Fruit fly (Drosophila melanogaster) whole organism, embryonic: Measurements from ENCODE around the gene CG15543.

Experiments used
- Abd-B ChIP-seq: fragments of 200-800 bp; sonication (Bioruptor generic); optimal IDR thresholded peaks from 2 replicates; lab custom pipeline; 2018; ENCODE audit warnings: missing biosample characterization, mild to moderate bottlenecking, missing genetic modification characterization, moderate library complexity
- C15 ChIP-seq: fragments of 200-800 bp; sonication (Bioruptor generic); IDR thresholded peaks from 3 replicates; pipeline ENCODE4 v1.3.6; 2022; ENCODE audit warnings: missing biosample characterization, missing genetic modification characterization
- CG10267 ChIP-seq: fragments of 200-800 bp; sonication (Bioruptor generic); optimal IDR thresholded peaks from 2 replicates; lab custom pipeline; 2018; ENCODE audit warnings: missing biosample characterization, mild to moderate bottlenecking, missing genetic modification characterization, moderate library complexity
- CG11247 ChIP-seq: fragments of 200-800 bp; sonication (Bioruptor generic); IDR thresholded peaks from 2 replicates; pipeline ENCODE4 v1.3.6; 2022; ENCODE audit warnings: missing biosample characterization, missing genetic modification characterization
- CG11504 ChIP-seq: fragments of 200-800 bp; sonication (Bioruptor generic); optimal IDR thresholded peaks from 3 replicates; lab custom pipeline; 2019; ENCODE audit warnings: missing biosample characterization, mild to moderate bottlenecking, missing genetic modification characterization, moderate library complexity
- CG12391 ChIP-seq: fragments of 200-800 bp; sonication (Bioruptor generic); optimal IDR thresholded peaks from 3 replicates; lab custom pipeline; 2018; ENCODE audit warnings: missing biosample characterization, mild to moderate bottlenecking, missing genetic modification characterization, moderate library complexity
- CG14667 ChIP-seq: fragments of 200-800 bp; sonication (Bioruptor generic); IDR thresholded peaks from 2 replicates; pipeline ENCODE4 v1.3.6; 2022; ENCODE audit warnings: missing biosample characterization, missing genetic modification characterization
- CG14860 ChIP-seq: fragments of 200-800 bp; sonication (Bioruptor generic); IDR thresholded peaks from 3 replicates; pipeline ENCODE4 v1.3.6; 2022; ENCODE audit warnings: missing biosample characterization, missing genetic modification characterization; ENCODE audit not compliant: partially characterized antibody
- CG1832 ChIP-seq: fragments of 200-800 bp; sonication (Bioruptor generic); optimal IDR thresholded peaks from 2 replicates; lab custom pipeline; 2017; ENCODE audit warnings: missing biosample characterization, mild to moderate bottlenecking, missing genetic modification characterization, inconsistent platforms
- CG2116 ChIP-seq: fragments of 200-800 bp; sonication (Bioruptor generic); optimal IDR thresholded peaks from 3 replicates; lab custom pipeline; 2018; ENCODE audit warnings: missing biosample characterization, mild to moderate bottlenecking, missing genetic modification characterization
- CG2120 ChIP-seq: fragments of 200-800 bp; sonication (Bioruptor generic); optimal IDR thresholded peaks from 3 replicates; lab custom pipeline; 2016; ENCODE audit warnings: missing biosample characterization, missing genetic modification characterization
- CG31365 ChIP-seq: fragments of 200-800 bp; sonication (Bioruptor generic); optimal IDR thresholded peaks from 2 replicates; lab custom pipeline; 2018; ENCODE audit warnings: missing biosample characterization, mild to moderate bottlenecking, missing genetic modification characterization
- CG42726 ChIP-seq: fragments of 200-800 bp; sonication (Bioruptor generic); IDR thresholded peaks from 2 replicates; pipeline ENCODE4 v1.3.6; 2022; ENCODE audit warnings: missing biosample characterization, missing genetic modification characterization; ENCODE audit not compliant: partially characterized antibody
- CG8089 ChIP-seq: fragments of 200-800 bp; sonication (Bioruptor generic); optimal IDR thresholded peaks from 3 replicates; lab custom pipeline; 2016; ENCODE audit warnings: missing biosample characterization, missing genetic modification characterization
- CG8765 ChIP-seq: fragments of 200-800 bp; sonication (Bioruptor generic); IDR thresholded peaks from 2 replicates; pipeline ENCODE4 v1.3.6; 2022; ENCODE audit warnings: missing biosample characterization, missing genetic modification characterization
- CG9437 ChIP-seq: fragments of 200-800 bp; sonication (Bioruptor generic); optimal IDR thresholded peaks from 2 replicates; lab custom pipeline; 2018; ENCODE audit warnings: missing biosample characterization, mild to moderate bottlenecking, missing genetic modification characterization
- CrebB ChIP-seq: fragments of 200-800 bp; sonication (Bioruptor generic); optimal IDR thresholded peaks from 3 replicates; lab custom pipeline; 2018; ENCODE audit warnings: missing biosample characterization, mild to moderate bottlenecking, missing genetic modification characterization
- D ChIP-seq, 2 experiments: fragments of 200-800 bp in 1 of 2; fragments of >200 bp in 1 of 2; sonication (Bioruptor generic) in 1 of 2; optimal IDR thresholded peaks; 2 replicates in 1 of 2; 3 replicates in 1 of 2; lab custom pipeline; 2017; ENCODE audit warnings: mild to moderate bottlenecking in 1 of 2, missing biosample characterization in 1 of 2, missing genetic modification characterization in 1 of 2, missing genetic modification reagents in 1 of 2
- Dad ChIP-seq: fragments of 200-800 bp; sonication (Bioruptor generic); optimal IDR thresholded peaks from 3 replicates; lab custom pipeline; 2016; ENCODE audit warnings: missing biosample characterization, missing genetic modification characterization
- Dll ChIP-seq: fragments of 200-800 bp; sonication (Bioruptor generic); IDR thresholded peaks from 4 replicates; pipeline ENCODE4 v1.3.6; 2022; ENCODE audit warnings: missing biosample characterization, missing genetic modification characterization; ENCODE audit not compliant: partially characterized antibody
- Fer1 ChIP-seq: fragments of 200-800 bp; sonication (Bioruptor generic); optimal IDR thresholded peaks from 2 replicates; lab custom pipeline; 2017; ENCODE audit warnings: missing biosample characterization, mild to moderate bottlenecking, missing genetic modification characterization
- Kr ChIP-seq: fragments of 200-800 bp; sonication (Bioruptor generic); optimal IDR thresholded peaks from 2 replicates; lab custom pipeline; 2017; ENCODE audit warnings: missing biosample characterization, mild to moderate bottlenecking, missing genetic modification characterization
- Lhr ChIP-seq: fragments of 200-800 bp; sonication (Bioruptor generic); optimal IDR thresholded peaks from 3 replicates; lab custom pipeline; 2017; ENCODE audit warnings: mild to moderate bottlenecking, missing biosample characterization, missing genetic modification reagents, missing genetic modification characterization
- Lpt ChIP-seq: fragments of >200 bp; optimal IDR thresholded peaks from 2 replicates; lab custom pipeline; 2018; ENCODE audit warnings: missing biosample characterization, missing genetic modification characterization
- Myb ChIP-seq: fragments of 200-800 bp; sonication (Bioruptor generic); optimal IDR thresholded peaks from 2 replicates; lab custom pipeline; 2016; ENCODE audit warnings: missing biosample characterization, missing genetic modification characterization
- Nf-YA ChIP-seq: fragments of 200-800 bp; sonication (Bioruptor generic); IDR thresholded peaks from 2 replicates; pipeline ENCODE4 v1.3.6; 2022; ENCODE audit warnings: missing biosample characterization, missing genetic modification characterization
- Optix ChIP-seq: fragments of 200-800 bp; sonication (Bioruptor generic); IDR thresholded peaks from 3 replicates; pipeline ENCODE4 v1.3.6; 2022; ENCODE audit warnings: missing biosample characterization, missing genetic modification characterization
- Side ChIP-seq: fragments of 200-800 bp; sonication (Bioruptor generic); optimal IDR thresholded peaks from 2 replicates; lab custom pipeline; 2016; ENCODE audit warnings: missing biosample characterization, missing genetic modification characterization
- Six4 ChIP-seq: fragments of 200-800 bp; sonication (Bioruptor generic); optimal IDR thresholded peaks from 2 replicates; lab custom pipeline; 2016; ENCODE audit warnings: missing biosample characterization, missing genetic modification characterization
- Tbp ChIP-seq: fragments of >200 bp; optimal IDR thresholded peaks from 2 replicates; lab custom pipeline; 2018; ENCODE audit warnings: missing biosample characterization, missing genetic modification characterization
- YL-1 ChIP-seq: fragments of 200-800 bp; sonication (Bioruptor generic); optimal IDR thresholded peaks from 3 replicates; lab custom pipeline; 2017; ENCODE audit warnings: missing biosample characterization, mild to moderate bottlenecking, missing genetic modification characterization
- aop ChIP-seq: fragments of 200-800 bp; sonication (Bioruptor generic); IDR thresholded peaks from 2 replicates; pipeline ENCODE4 v1.3.6; 2022; ENCODE audit warnings: missing biosample characterization, missing genetic modification characterization
- croc ChIP-seq: fragments of 200-800 bp; sonication (Bioruptor generic); conservative IDR thresholded peaks from 3 replicates; pipeline ENCODE4 v1.3.6; 2022; ENCODE audit warnings: missing biosample characterization, missing genetic modification characterization
- danr ChIP-seq: fragments of 200-800 bp; sonication (Bioruptor generic); IDR thresholded peaks from 2 replicates; pipeline ENCODE4 v1.3.6; 2022; ENCODE audit warnings: missing biosample characterization, missing genetic modification characterization
- gem ChIP-seq: fragments of 200-800 bp; sonication (Bioruptor generic); optimal IDR thresholded peaks from 2 replicates; lab custom pipeline; 2019; ENCODE audit warnings: missing biosample characterization, mild to moderate bottlenecking, missing genetic modification characterization, moderate library complexity
- her ChIP-seq: fragments of 200-800 bp; sonication (Bioruptor generic); optimal IDR thresholded peaks from 2 replicates; lab custom pipeline; 2016; ENCODE audit warnings: missing biosample characterization, missing genetic modification characterization
- inv ChIP-seq: fragments of 200-800 bp; sonication (Bioruptor generic); IDR thresholded peaks from 2 replicates; pipeline ENCODE4 v1.3.6; 2022; ENCODE audit warnings: missing biosample characterization, missing genetic modification characterization; ENCODE audit not compliant: partially characterized antibody
- nerfin-2 ChIP-seq: fragments of 200-800 bp; sonication (Bioruptor generic); IDR thresholded peaks from 2 replicates; pipeline ENCODE4 v1.3.6; 2022; ENCODE audit warnings: missing biosample characterization, missing genetic modification characterization; ENCODE audit not compliant: partially characterized antibody
- nom ChIP-seq: fragments of 200-800 bp; sonication (Bioruptor generic); optimal IDR thresholded peaks from 2 replicates; lab custom pipeline; 2017; ENCODE audit warnings: missing biosample characterization, missing genetic modification characterization, mild to moderate bottlenecking, moderate library complexity, missing genetic modification reagents
- otp ChIP-seq: fragments of 200-800 bp; sonication (Bioruptor generic); IDR thresholded peaks from 3 replicates; pipeline ENCODE4, ENCODE4 v1.3.6; 2022; ENCODE audit warnings: missing biosample characterization, missing genetic modification characterization
- pb ChIP-seq: fragments of 200-800 bp; sonication (Bioruptor generic); optimal IDR thresholded peaks from 3 replicates; lab custom pipeline; 2016; ENCODE audit warnings: missing biosample characterization, missing genetic modification characterization
- phol ChIP-seq: fragments of 200-800 bp; sonication (Bioruptor generic); optimal IDR thresholded peaks from 3 replicates; lab custom pipeline; 2018; ENCODE audit warnings: missing biosample characterization, mild to moderate bottlenecking, missing genetic modification characterization, moderate library complexity
- pros ChIP-seq: fragments of 200-800 bp; sonication (Bioruptor generic); optimal IDR thresholded peaks from 3 replicates; lab custom pipeline; 2019; ENCODE audit warnings: missing biosample characterization, mild to moderate bottlenecking, missing genetic modification characterization, moderate library complexity
- sd ChIP-seq: fragments of 200-800 bp; sonication (Bioruptor generic); optimal IDR thresholded peaks from 3 replicates; lab custom pipeline; 2018; ENCODE audit warnings: missing biosample characterization, mild to moderate bottlenecking, missing genetic modification characterization, moderate library complexity
- sisA ChIP-seq: fragments of 200-800 bp; sonication (Bioruptor generic); IDR thresholded peaks from 2 replicates; pipeline ENCODE4 v1.3.6; 2022; ENCODE audit warnings: missing biosample characterization, missing genetic modification characterization
- stc ChIP-seq: fragments of 200-800 bp; sonication (Bioruptor generic); IDR thresholded peaks from 2 replicates; pipeline ENCODE4 v1.3.6; 2022; ENCODE audit warnings: missing biosample characterization, missing genetic modification characterization
- tin ChIP-seq: fragments of 200-800 bp; sonication (Bioruptor generic); optimal IDR thresholded peaks from 3 replicates; lab custom pipeline; 2016; ENCODE audit warnings: missing biosample characterization, missing genetic modification characterization
- tll ChIP-seq, 2 experiments: fragments of 200-800 bp in 1 of 2; fragments of >200 bp in 1 of 2; sonication (Bioruptor generic) in 1 of 2; optimal IDR thresholded peaks; 2 replicates each; lab custom pipeline; 2017 to 2019; ENCODE audit warnings: missing biosample characterization in 2 of 2, missing genetic modification characterization in 2 of 2, mild to moderate bottlenecking in 1 of 2, moderate library complexity in 1 of 2
- vfl ChIP-seq: fragments of 200-800 bp; sonication (Bioruptor generic); optimal IDR thresholded peaks from 2 replicates; lab custom pipeline; 2016; ENCODE audit warnings: missing biosample characterization, missing genetic modification characterization
- zf30C ChIP-seq: fragments of 200-800 bp; sonication (Bioruptor generic); optimal IDR thresholded peaks from 3 replicates; lab custom pipeline; 2018; ENCODE audit warnings: missing biosample characterization, mild to moderate bottlenecking, missing genetic modification characterization

The CG15543 gene

dm6 chr3R:30718442-30718841 lies 24.2 kb upstream of the CG15543 start (continued):
- no peak for TF ChIP-seq CG11247
- TF ChIP-seq CrebB (tag; lab: Kevin White, UChicago) = no peak
- no peak for TF ChIP-seq CG8089 (GFP tag; lab: Kevin White, UChicago)
- no peak for TF ChIP-seq inv (GFP tag; lab: Robert Waterston, UW)
- TF ChIP-seq Abd-B (GFP tag; lab: Kevin White, UChicago) = no peak
- no peak for TF ChIP-seq pb (GFP tag; lab: Kevin White, UChicago)
- TF ChIP-seq Myb (GFP tag; lab: Kevin White, UChicago) = no peak
- no peak for TF ChIP-seq YL-1 (GFP tag; lab: Kevin White, UChicago)
- TF ChIP-seq CG8765 = no peak
- TF ChIP-seq zf30C (GFP tag; lab: Kevin White, UChicago) = no peak
- TF ChIP-seq CG14860 (GFP tag; lab: Robert Waterston, UW) = no peak
- TF ChIP-seq Nf-YA (GFP tag; lab: Robert Waterston, UW) = no peak
- TF ChIP-seq Tbp = no peak
- no peak for TF ChIP-seq Fer1 (GFP tag; lab: Kevin White, UChicago)
- no peak for TF ChIP-seq D (optimal IDR thresholded peaks at IDR 0.05; lab: Kevin White, UChicago)
- no peak for TF ChIP-seq D (GFP tag; optimal IDR thresholded peaks at IDR 0.05; lab: Kevin White, UChicago)
- TF ChIP-seq CG10267 (tag; lab: Kevin White, UChicago) = no peak
- no peak for TF ChIP-seq Dll (GFP tag; lab: Robert Waterston, UW)
- peak; percentile 17 for TF ChIP-seq phol
- no peak for TF ChIP-seq croc (GFP tag; lab: Robert Waterston, UW)
- no peak for TF ChIP-seq CG42726 (GFP tag; lab: Robert Waterston, UW)
- TF ChIP-seq aop (GFP tag; lab: Robert Waterston, UW) = no peak
- no peak for TF ChIP-seq pros (GFP tag; lab: Kevin White, UChicago)
- TF ChIP-seq CG14667 = peak; percentile 37; the same call in 1 of the 2 replicates
- no peak for TF ChIP-seq nerfin-2 (GFP tag; lab: Robert Waterston, UW)
- no peak for TF ChIP-seq Lhr
- no peak for TF ChIP-seq CG1832
- TF ChIP-seq vfl (GFP tag; lab: Kevin White, UChicago) = no peak
- no peak for TF ChIP-seq tin (GFP tag; lab: Kevin White, UChicago)
- TF ChIP-seq sd (tag; lab: Kevin White, UChicago) = no peak
- no peak for TF ChIP-seq CG9437 (GFP tag; lab: Kevin White, UChicago)
- TF ChIP-seq Lpt (GFP tag; lab: Kevin White, UChicago) = no peak
- TF ChIP-seq Dad (GFP tag; lab: Kevin White, UChicago) = no peak
- 0 out of 2 replicates have a peak, but pooled peaks have one; percentile 24 for TF ChIP-seq sisA (GFP tag; lab: Robert Waterston, UW)
- TF ChIP-seq CG2116 (GFP tag; lab: Kevin White, UChicago) = no peak
- TF ChIP-seq C15 (GFP tag; lab: Robert Waterston, UW) = no peak
- no peak for TF ChIP-seq nom (GFP tag; lab: Kevin White, UChicago)
- no peak for TF ChIP-seq Kr (GFP tag; lab: Kevin White, UChicago)
- TF ChIP-seq gem (tag; lab: Kevin White, UChicago) = peak; percentile 50
- TF ChIP-seq Six4 (GFP tag; lab: Kevin White, UChicago) = no peak
- 0 out of 3 replicates have a peak, but pooled peaks have one; percentile 46 for TF ChIP-seq otp (GFP tag; lab: Robert Waterston, UW)
- 0 out of 3 replicates have a peak, but pooled peaks have one; percentile 29 for TF ChIP-seq Optix (GFP tag; lab: Robert Waterston, UW)
- TF ChIP-seq CG2120 (GFP tag; lab: Kevin White, UChicago) = no peak
- no peak for TF ChIP-seq her (GFP tag; lab: Kevin White, UChicago)
- TF ChIP-seq CG12391 (tag; lab: Kevin White, UChicago) = peak; percentile 22
- TF ChIP-seq CG31365 (tag; lab: Kevin White, UChicago) = no peak
- peak; percentile 51 for TF ChIP-seq CG11504
- TF ChIP-seq danr (GFP tag; lab: Robert Waterston, UW) = 0 out of 2 replicates have a peak, but pooled peaks have one; percentile 15
- no peak for TF ChIP-seq Side (GFP tag; lab: Kevin White, UChicago)
- TF ChIP-seq tll (GFP tag; optimal IDR thresholded peaks at IDR 0.05; lab: Kevin White, UChicago) = no peak
- no peak for TF ChIP-seq stc (GFP tag; lab: Robert Waterston, UW)
